Fruit fly (Drosophila melanogaster): ENCODE measurements around the gene CG32817.
"Not testable (repeated sequence)": the region's sequence is repeated elsewhere in the genome, so short reads cannot be mapped to it uniquely, and the experiment has no call there.

The CG32817 gene

dm6 chrX:481642-482041 is 2.8 kb downstream of the CG32817 start, which contains the start of gene CG3176:
Gene CG3176, plus strand, starts transcription at chrX:481862.
- TF ChIP-seq Rel (GFP tag; optimal IDR thresholded peaks at IDR 0.05): not testable (repeated sequence)
- peak; percentile 95 for TF ChIP-seq Rel (tag; optimal IDR thresholded peaks at IDR 0.05)
- peak; percentile 29 for TF ChIP-seq rgr (GFP tag; optimal IDR thresholded peaks at IDR 0.05)

dm6 chrX:487517-487957 is 8.7 kb downstream of the CG32817 start, which contains the start of the genes CG18273 and CG3156:
Gene CG18273, minus strand, starts transcription at chrX:487581.
Gene CG3156, plus strand, starts transcription at chrX:487878.
- peak; percentile 22 for TF ChIP-seq woc (GFP tag; optimal IDR thresholded peaks at IDR 0.05)
- TF ChIP-seq ey (GFP tag; optimal IDR thresholded peaks at IDR 0.05): no peak
- TF ChIP-seq HLH106 (tag; optimal IDR thresholded peaks at IDR 0.05): peak; percentile 57
- TF ChIP-seq jim (GFP tag; optimal IDR thresholded peaks at IDR 0.05): no peak
- no peak for TF ChIP-seq Hr83 (GFP tag; optimal IDR thresholded peaks at IDR 0.05; ENCODE audit: poor library complexity, severe bottlenecking)
- peak; percentile 2 for TF ChIP-seq sv (GFP tag; optimal IDR thresholded peaks at IDR 0.05)
- TF ChIP-seq OdsH (GFP tag; optimal IDR thresholded peaks at IDR 0.05): no peak
- TF ChIP-seq Rel (GFP tag; optimal IDR thresholded peaks at IDR 0.05): no peak
- TF ChIP-seq Rel (tag; optimal IDR thresholded peaks at IDR 0.05): peak; percentile 78
- TF ChIP-seq Myc (optimal IDR thresholded peaks at IDR 0.05): peak; percentile 98
- no peak for TF ChIP-seq dsf (GFP tag; optimal IDR thresholded peaks at IDR 0.05; ENCODE audit: borderline replicate concordance)

dm6 chrX:492701-493299 is 13.9 kb downstream of the CG32817 start:
- TF ChIP-seq h (GFP tag; optimal IDR thresholded peaks at IDR 0.05) (no peak), fru (GFP tag; optimal IDR thresholded peaks at IDR 0.05) (no peak), brk (GFP tag; optimal IDR thresholded peaks at IDR 0.05) (no peak), HLH106 (tag; optimal IDR thresholded peaks at IDR 0.05) (no peak), Hr78 (GFP tag; optimal IDR thresholded peaks at IDR 0.05) (no peak), Rel (GFP tag; optimal IDR thresholded peaks at IDR 0.05) (no peak), Rel (tag; optimal IDR thresholded peaks at IDR 0.05) (peak; percentile 96)

dm6 chrX:493445-494190 is 14.8 kb downstream of the CG32817 start, which contains the start of gene CG17896:
Gene CG17896, minus strand, starts transcription at chrX:493495.
- TF ChIP-seq dl (GFP tag; optimal IDR thresholded peaks at IDR 0.05; ENCODE audit: insufficient read depth in 1 of 2, partially characterized antibody in 2 of 2) (no peak), Myc (optimal IDR thresholded peaks at IDR 0.05) (no peak), Jra (GFP tag; optimal IDR thresholded peaks at IDR 0.05) (peak; percentile 83), jim (GFP tag; optimal IDR thresholded peaks at IDR 0.05) (no peak), Hnf4 (GFP tag; optimal IDR thresholded peaks at IDR 0.05) (peak; percentile 97), CG9705 (GFP tag; optimal IDR thresholded peaks at IDR 0.05) (peak; percentile 67), CrebA (GFP tag; optimal IDR thresholded peaks at IDR 0.05; ENCODE audit: borderline replicate concordance) (no peak), Rel (GFP tag; optimal IDR thresholded peaks at IDR 0.05) (peak; percentile 86), Rel (tag; optimal IDR thresholded peaks at IDR 0.05) (peak; percentile 61), N (GFP tag; optimal IDR thresholded peaks at IDR 0.05) (peak; percentile 10), Dif (GFP tag; optimal IDR thresholded peaks at IDR 0.05; ENCODE audit: partially characterized antibody) (no peak), sv (GFP tag; optimal IDR thresholded peaks at IDR 0.05) (peak; percentile 94), rgr (GFP tag; optimal IDR thresholded peaks at IDR 0.05) (peak; percentile 98), Sp1 (GFP tag; optimal IDR thresholded peaks at IDR 0.05) (peak; percentile 95), pan (optimal IDR thresholded peaks at IDR 0.05) (no peak), dmrt93B (GFP tag; optimal IDR thresholded peaks at IDR 0.05) (peak; percentile 95), GATAd (GFP tag; optimal IDR thresholded peaks at IDR 0.05) (no peak), dsf (GFP tag; optimal IDR thresholded peaks at IDR 0.05; ENCODE audit: borderline replicate concordance) (no peak), h (GFP tag; optimal IDR thresholded peaks at IDR 0.05) (peak; percentile 99), Dfd (GFP tag; optimal IDR thresholded peaks at IDR 0.05) (no peak), ey (GFP tag; optimal IDR thresholded peaks at IDR 0.05) (peak; percentile 99), tai (GFP tag; optimal IDR thresholded peaks at IDR 0.05) (no peak), foxo (GFP tag; optimal IDR thresholded peaks at IDR 0.05) (peak; percentile 95 to 99), sage (GFP tag; optimal IDR thresholded peaks at IDR 0.05) (no peak), OdsH (GFP tag; optimal IDR thresholded peaks at IDR 0.05) (peak; percentile 98), CG32264 (GFP tag; optimal IDR thresholded peaks at IDR 0.05) (peak; percentile 96), usp (GFP tag; optimal IDR thresholded peaks at IDR 0.05) (no peak), lola (GFP tag; optimal IDR thresholded peaks at IDR 0.05) (no peak), br (GFP tag; optimal IDR thresholded peaks at IDR 0.05) (peak; percentile 98), psq (GFP tag; optimal IDR thresholded peaks at IDR 0.05) (peak; percentile 95), Abd-B (GFP tag; optimal IDR thresholded peaks at IDR 0.05) (no peak), brk (GFP tag; optimal IDR thresholded peaks at IDR 0.05) (no peak), Vsx2 (GFP tag; optimal IDR thresholded peaks at IDR 0.05; ENCODE audit: partially characterized antibody) (no peak), fru (GFP tag; optimal IDR thresholded peaks at IDR 0.05) (peak; percentile 98), HLH106 (tag; optimal IDR thresholded peaks at IDR 0.05) (peak; percentile 96), woc (GFP tag; optimal IDR thresholded peaks at IDR 0.05) (peak; percentile 99), Mio (GFP tag; optimal IDR thresholded peaks at IDR 0.05) (peak; percentile 84), Hr83 (GFP tag; optimal IDR thresholded peaks at IDR 0.05; ENCODE audit: poor library complexity, severe bottlenecking) (peak; percentile 61), Hr78 (GFP tag; optimal IDR thresholded peaks at IDR 0.05) (no peak)
